Fruit fly (Drosophila melanogaster): ENCODE measurements around the gene sty.

Gene sty

DNA sequence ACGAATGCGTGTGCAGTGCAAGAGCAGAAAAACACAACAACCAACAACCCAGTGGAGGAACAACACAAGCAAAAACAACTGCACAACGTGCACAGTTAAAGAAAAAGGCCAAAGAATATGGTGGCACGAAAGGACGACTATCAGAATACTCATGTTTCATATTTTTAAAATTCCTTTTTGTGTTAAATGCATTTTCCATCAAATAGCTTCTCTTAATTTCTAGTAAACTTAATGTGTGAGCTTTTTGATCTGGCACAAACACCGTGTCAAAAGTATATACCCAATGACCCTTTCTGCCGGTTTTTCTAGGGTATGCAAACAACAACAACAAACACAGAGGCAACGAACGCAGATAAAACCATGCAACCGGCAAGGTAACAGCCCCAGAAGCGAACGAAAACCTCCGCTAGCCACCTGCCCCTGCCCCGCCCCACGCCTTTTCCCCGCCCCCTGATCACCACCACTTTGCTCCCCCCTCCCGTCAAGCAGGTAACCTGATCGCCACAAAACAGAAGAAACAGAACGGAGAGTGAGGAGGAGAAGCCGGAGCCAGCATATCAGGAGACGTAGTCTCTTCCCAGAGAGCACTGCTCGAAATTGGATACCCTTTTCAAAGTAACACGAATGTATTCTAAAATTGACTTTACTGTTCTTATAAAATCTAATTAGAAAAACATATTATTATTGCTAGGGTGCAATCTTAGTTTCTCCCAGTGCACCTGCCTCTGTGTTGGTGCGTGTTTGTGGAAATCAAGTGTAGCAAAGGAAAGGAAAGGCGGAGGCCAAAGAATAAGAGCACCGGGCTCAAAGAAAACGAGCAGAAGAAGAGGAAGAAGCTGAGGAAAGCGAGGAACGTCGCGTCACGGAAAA lies 29.6 kb downstream of the sty start (continued):
- peak; percentile 69 for TF ChIP-seq CG15011 (GFP tag; optimal IDR thresholded peaks at IDR 0.05)
- peak; percentile 52 for TF ChIP-seq Myb (GFP tag; optimal IDR thresholded peaks at IDR 0.05)
- TF ChIP-seq CG16863 (GFP tag; optimal IDR thresholded peaks at IDR 0.05) = peak; percentile 93
- peak; percentile 90 for TF ChIP-seq lmd (GFP tag; IDR thresholded peaks at IDR 0.05)
- TF ChIP-seq Hr78 (GFP tag; optimal IDR thresholded peaks at IDR 0.05) = peak in 1 of 2 experiments; percentile 84
- peak; percentile 91 for TF ChIP-seq fd102C (GFP tag; optimal IDR thresholded peaks at IDR 0.05)
- TF ChIP-seq CG4404 (GFP tag; IDR thresholded peaks at IDR 0.05) = peak; percentile 95
- no peak for TF ChIP-seq Fer2 (tag; optimal IDR thresholded peaks at IDR 0.05)
- peak; percentile 88 for TF ChIP-seq esg (GFP tag; conservative IDR thresholded peaks at IDR 0.05)
- TF ChIP-seq CG7839 (tag; optimal IDR thresholded peaks at IDR 0.05) = peak; percentile 90
- no peak for TF ChIP-seq CG13287 (GFP tag; IDR thresholded peaks at IDR 0.05; ENCODE audit: partially characterized antibody)
- peak; percentile 87 for TF ChIP-seq CG14667 (GFP tag; IDR thresholded peaks at IDR 0.05)
- peak; percentile 98 for TF ChIP-seq kni (GFP tag; optimal IDR thresholded peaks at IDR 0.05)
- peak; percentile 98 for TF ChIP-seq Med (GFP tag)
- TF ChIP-seq tin (GFP tag; optimal IDR thresholded peaks at IDR 0.05) = peak; percentile 93
- no peak for TF ChIP-seq ftz-f1 (GFP tag; optimal IDR thresholded peaks at IDR 0.05)
- TF ChIP-seq Ptx1 (GFP tag; IDR thresholded peaks at IDR 0.05) = peak; percentile 79
- no peak for TF ChIP-seq CG3838 (GFP tag; optimal IDR thresholded peaks at IDR 0.05)
- TF ChIP-seq CG17328 (GFP tag; IDR thresholded peaks at IDR 0.05) = peak; percentile 98
- peak; percentile 95 for TF ChIP-seq CG4424 (GFP tag; optimal IDR thresholded peaks at IDR 0.05)
- TF ChIP-seq p53 (GFP tag; optimal IDR thresholded peaks at IDR 0.05) = peak; percentile 65
- TF ChIP-seq Hsf (GFP tag; optimal IDR thresholded peaks at IDR 0.05) = peak; percentile 93
- no peak for TF ChIP-seq ham (GFP tag; IDR thresholded peaks at IDR 0.05)
- TF ChIP-seq CG10543 (GFP tag; optimal IDR thresholded peaks at IDR 0.05) = no peak
- TF ChIP-seq CG3065 (GFP tag; optimal IDR thresholded peaks at IDR 0.05) = peak; percentile 89
- TF ChIP-seq ranshi (GFP tag; IDR thresholded peaks at IDR 0.05) = peak; percentile 91
- TF ChIP-seq Ets97D (GFP tag; optimal IDR thresholded peaks at IDR 0.05) = peak; percentile 58
- TF ChIP-seq ssp (GFP tag; IDR thresholded peaks at IDR 0.05) = peak; percentile 77
- TF ChIP-seq Drgx (GFP tag; IDR thresholded peaks at IDR 0.05) = peak; percentile 81
- TF ChIP-seq bbx (GFP tag; IDR thresholded peaks at IDR 0.05; ENCODE audit: partially characterized antibody) = no peak; the same call in 1 of the 2 replicates
- TF ChIP-seq CG6683 (GFP tag; optimal IDR thresholded peaks at IDR 0.05) = no peak
- peak; percentile 53 for TF ChIP-seq CG10147 (GFP tag; optimal IDR thresholded peaks at IDR 0.05)
- TF ChIP-seq CG12942 (GFP tag; optimal IDR thresholded peaks at IDR 0.05) = peak; percentile 80
- no peak for TF ChIP-seq sna (GFP tag; IDR thresholded peaks at IDR 0.05; ENCODE audit: partially characterized antibody)
- TF ChIP-seq CG15514 (GFP tag; optimal IDR thresholded peaks at IDR 0.05) = no peak
- TF ChIP-seq CG9727 (GFP tag; optimal IDR thresholded peaks at IDR 0.05) = peak; percentile 97
- TF ChIP-seq Meics (GFP tag; optimal IDR thresholded peaks at IDR 0.05) = peak; percentile 56
- TF ChIP-seq zfh1 (GFP tag; IDR thresholded peaks at IDR 0.05) = peak; percentile 97
- TF ChIP-seq cwo (GFP tag; optimal IDR thresholded peaks at IDR 0.05) = peak; percentile 1
- TF ChIP-seq pho (GFP tag; optimal IDR thresholded peaks at IDR 0.05) = peak; percentile 7
- TF ChIP-seq Rfx (GFP tag; IDR thresholded peaks at IDR 0.05) = no peak
- TF ChIP-seq gsb (GFP tag; IDR thresholded peaks at IDR 0.05) = no peak
- peak; percentile 93 for TF ChIP-seq gem (tag; optimal IDR thresholded peaks at IDR 0.05)
- peak; percentile 90 for TF ChIP-seq CG11093 (GFP tag; IDR thresholded peaks at IDR 0.05)
- no peak for TF ChIP-seq CG6175 (GFP tag; IDR thresholded peaks at IDR 0.05)
- TF ChIP-seq Bteb2 (GFP tag; optimal IDR thresholded peaks at IDR 0.05) = peak; percentile 45
- peak; percentile 85 for TF ChIP-seq Lhr (GFP tag; optimal IDR thresholded peaks at IDR 0.05)
- no peak for TF ChIP-seq cad (GFP tag; optimal IDR thresholded peaks at IDR 0.05)
- TF ChIP-seq br (optimal IDR thresholded peaks at IDR 0.05) = no peak
